Worm (Caenorhabditis elegans) whole organism, L4 larva: ENCODE measurements around the gene cal-5.

Source experiments
- F10B5.3 ChIP-seq: sonication (generic microtip); optimal IDR thresholded peaks from 2 replicates; lab custom pipeline; 2016; ENCODE audit warnings: mild to moderate bottlenecking, missing genetic modification characterization, missing compliant biosample characterization
- F26F4.8 ChIP-seq: fragments of 200-800 bp; sonication (Bioruptor generic); conservative IDR thresholded peaks from 2 replicates; pipeline ENCODE4 v1.3.6; 2022; ENCODE audit warnings: missing genetic modification characterization, missing compliant biosample characterization
- F37D6.2 ChIP-seq: sonication (generic microtip); optimal IDR thresholded peaks from 2 replicates; lab custom pipeline; 2016; ENCODE audit warnings: mild to moderate bottlenecking, missing genetic modification characterization, missing compliant biosample characterization
- F44E2.7 ChIP-seq: fragments of 200-800 bp; sonication (Bioruptor generic); IDR thresholded peaks from 2 replicates; pipeline ENCODE4 v2.1.2; 2022; ENCODE audit warnings: missing genetic modification characterization, missing compliant biosample characterization
- T26A8.4 ChIP-seq: fragments of 200-800 bp; sonication (Bioruptor generic); IDR thresholded peaks from 2 replicates; pipeline ENCODE4 v1.3.6; 2022; ENCODE audit warnings: missing genetic modification characterization, missing compliant biosample characterization
- Y5F2A.4 ChIP-seq: fragments of 200-800 bp; sonication (Bioruptor generic); optimal IDR thresholded peaks from 2 replicates; lab custom pipeline; 2018; ENCODE audit warnings: mild to moderate bottlenecking, missing genetic modification characterization, missing compliant biosample characterization
- ZK546.5 ChIP-seq, 2 experiments: sonication (generic microtip); optimal IDR thresholded peaks; 2 replicates each; lab custom pipeline; 2017; ENCODE audit warnings: missing biosample characterization in 2 of 2, missing genetic modification characterization in 2 of 2
- aha-1 ChIP-seq: fragments of 150-350 bp; peaks from one replicate; lab custom pipeline; 2014; ENCODE audit warnings: missing biosample characterization, missing genetic modification characterization
- arid-1 ChIP-seq: fragments of 200-800 bp; sonication (Bioruptor generic); conservative IDR thresholded peaks from 2 replicates; pipeline ENCODE4 v1.3.6; 2022; ENCODE audit warnings: missing genetic modification reagents, missing genetic modification characterization, missing compliant biosample characterization
- ceh-20 ChIP-seq: fragments of 200-800 bp; sonication (Bioruptor generic); IDR thresholded peaks from 2 replicates; pipeline ENCODE4 v1.3.6; 2022; ENCODE audit warnings: missing genetic modification reagents, missing genetic modification characterization, missing compliant biosample characterization
- ceh-28 ChIP-seq: fragments of 150-350 bp; optimal IDR thresholded peaks from 2 replicates; lab custom pipeline; 2014; ENCODE audit warnings: missing biosample characterization, missing genetic modification reagents, missing genetic modification characterization
- ctbp-1 ChIP-seq: fragments of 200-800 bp; sonication (Bioruptor generic); IDR thresholded peaks from 2 replicates; pipeline ENCODE4 v1.3.6; 2022; ENCODE audit warnings: missing genetic modification reagents, missing genetic modification characterization, missing compliant biosample characterization
- daf-16 ChIP-seq, 3 experiments: sonication (generic microtip); optimal IDR thresholded peaks; 2 replicates each; lab custom pipeline; 2016 to 2017; ENCODE audit warnings: missing genetic modification characterization in 3 of 3, missing genetic modification reagents in 3 of 3, mild to moderate bottlenecking in 2 of 3, missing compliant biosample characterization in 2 of 3, missing biosample characterization in 1 of 3, moderate library complexity in 1 of 3
- daf-19 ChIP-seq: fragments of 200-800 bp; sonication (Bioruptor generic); conservative IDR thresholded peaks from 2 replicates; pipeline ENCODE4 v1.3.6; 2022; ENCODE audit warnings: missing genetic modification characterization, missing compliant biosample characterization
- dve-1 ChIP-seq: sonication (generic microtip); optimal IDR thresholded peaks from 2 replicates; lab custom pipeline; 2017; ENCODE audit warnings: antibody characterized with exemption, mild to moderate bottlenecking, missing genetic modification characterization, missing compliant biosample characterization; ENCODE audit not compliant: insufficient read depth
- egl-43 ChIP-seq: fragments of 200-800 bp; sonication (Bioruptor generic); IDR thresholded peaks from 2 replicates; pipeline ENCODE4 v1.3.6; 2022; ENCODE audit warnings: missing genetic modification reagents, missing genetic modification characterization, missing compliant biosample characterization
- fos-1 ChIP-seq: fragments of 150-350 bp; optimal IDR thresholded peaks from 2 replicates; lab custom pipeline; 2014; ENCODE audit warnings: missing biosample characterization, missing genetic modification characterization
- hmg-1.1 ChIP-seq: fragments of 200-800 bp; sonication (Bioruptor generic); IDR thresholded peaks from 2 replicates; pipeline ENCODE4 v1.3.6; 2022; ENCODE audit warnings: missing genetic modification reagents, missing genetic modification characterization, missing compliant biosample characterization
- lin-1 ChIP-seq: fragments of 200-800 bp; sonication (Bioruptor generic); IDR thresholded peaks from 2 replicates; pipeline ENCODE4 v1.3.6; 2022; ENCODE audit warnings: missing genetic modification reagents, missing genetic modification characterization, missing compliant biosample characterization
- lin-15B ChIP-seq: fragments of 150-350 bp; sonication (generic microtip); optimal IDR thresholded peaks from 3 replicates; lab custom pipeline; 2014; ENCODE audit warnings: missing biosample characterization, missing genetic modification characterization
- lin-38 ChIP-seq: fragments of 200-800 bp; sonication (Bioruptor generic); IDR thresholded peaks from 2 replicates; pipeline ENCODE4 v1.3.6; 2022; ENCODE audit warnings: missing genetic modification reagents, missing genetic modification characterization, missing compliant biosample characterization
- lin-39 ChIP-seq: fragments of 150-350 bp; optimal IDR thresholded peaks from 2 replicates; lab custom pipeline; 2014; ENCODE audit warnings: missing biosample characterization, missing genetic modification reagents, missing genetic modification characterization
- madf-5 ChIP-seq, 2 experiments: fragments of 200-800 bp; sonication (Bioruptor generic); IDR thresholded peaks; 2 replicates each; pipeline ENCODE4 v1.3.6; 2022; ENCODE audit warnings: missing compliant biosample characterization in 2 of 2, missing genetic modification characterization in 2 of 2
- madf-9 ChIP-seq: fragments of 200-800 bp; sonication (Bioruptor generic); conservative IDR thresholded peaks from 2 replicates; pipeline ENCODE4 v1.3.6; 2022; ENCODE audit warnings: missing genetic modification reagents, missing genetic modification characterization, missing compliant biosample characterization
- mes-2 ChIP-seq: sonication (generic microtip); optimal IDR thresholded peaks from 2 replicates; lab custom pipeline; 2016; ENCODE audit warnings: missing genotype, mild to moderate bottlenecking, missing genetic modification characterization, missing compliant biosample characterization; ENCODE audit not compliant: poor library complexity, severe bottlenecking
- mxl-2 ChIP-seq: fragments of 200-800 bp; sonication (Bioruptor generic); conservative IDR thresholded peaks from 2 replicates; pipeline ENCODE4 v1.3.6; 2022; ENCODE audit warnings: missing genetic modification reagents, missing genetic modification characterization, missing compliant biosample characterization
- mxl-3 ChIP-seq: fragments of 200-800 bp; sonication (Bioruptor generic); optimal IDR thresholded peaks from 2 replicates; lab custom pipeline; 2018; ENCODE audit warnings: mild to moderate bottlenecking, missing genetic modification characterization, missing compliant biosample characterization
- nhr-102 ChIP-seq: sonication (generic microtip); optimal IDR thresholded peaks from 2 replicates; lab custom pipeline; 2016; ENCODE audit warnings: mild to moderate bottlenecking, missing genetic modification characterization, moderate library complexity, missing compliant biosample characterization
- nhr-11 ChIP-seq: fragments of 150-350 bp; optimal IDR thresholded peaks from 2 replicates; lab custom pipeline; 2014; ENCODE audit warnings: missing biosample characterization, missing genetic modification characterization
- nhr-237 ChIP-seq: sonication (generic microtip); optimal IDR thresholded peaks from 2 replicates; lab custom pipeline; 2017; ENCODE audit warnings: missing biosample characterization, missing genetic modification characterization
- nhr-25 ChIP-seq: sonication (generic microtip); optimal IDR thresholded peaks from 2 replicates; lab custom pipeline; 2017; ENCODE audit warnings: missing genetic modification characterization, mild to moderate bottlenecking, missing compliant biosample characterization, antibody characterized with exemption, moderate library complexity, borderline replicate concordance; ENCODE audit not compliant: insufficient read depth
- nhr-28 ChIP-seq: fragments of 150-350 bp; optimal IDR thresholded peaks from 2 replicates; lab custom pipeline; 2014; ENCODE audit warnings: missing biosample characterization, missing genetic modification characterization
- nhr-41 ChIP-seq: fragments of 200-800 bp; sonication (Bioruptor generic); IDR thresholded peaks from 2 replicates; pipeline ENCODE4 v1.3.6; 2022; ENCODE audit warnings: missing genetic modification reagents, missing genetic modification characterization, missing compliant biosample characterization
- nhr-42 ChIP-seq: fragments of 200-800 bp; sonication (Bioruptor generic); IDR thresholded peaks from 2 replicates; pipeline ENCODE4 v1.3.6; 2022; ENCODE audit warnings: missing genetic modification characterization, missing compliant biosample characterization
- nhr-48 ChIP-seq: sonication (generic microtip); optimal IDR thresholded peaks from 2 replicates; lab custom pipeline; 2016; ENCODE audit warnings: mild to moderate bottlenecking, missing genetic modification characterization, missing compliant biosample characterization
- nhr-76 ChIP-seq: fragments of 150-350 bp; optimal IDR thresholded peaks from 2 replicates; lab custom pipeline; 2014; ENCODE audit warnings: missing biosample characterization, missing genetic modification characterization
- pha-4 ChIP-seq, 2 experiments: fragments of 150-350 bp in 1 of 2; fragments of 200-800 bp in 1 of 2; sonication (Bioruptor generic) in 1 of 2; IDR thresholded peaks in 1 of 2; optimal IDR thresholded peaks in 1 of 2; 2 replicates each; pipeline versions ENCODE4 v1.3.6 to Lab custom; 2014 to 2022; ENCODE audit warnings: missing genetic modification characterization in 2 of 2, missing genetic modification reagents in 2 of 2, missing biosample characterization in 1 of 2, missing compliant biosample characterization in 1 of 2
- pqm-1 ChIP-seq: sonication (generic microtip); optimal IDR thresholded peaks from 2 replicates; lab custom pipeline; 2017; ENCODE audit warnings: missing biosample characterization, missing genetic modification characterization
- rbr-2 ChIP-seq: sonication (generic microtip); optimal IDR thresholded peaks from 2 replicates; lab custom pipeline; 2016; ENCODE audit warnings: missing genotype, missing genetic modification characterization, missing compliant biosample characterization
- saeg-2 ChIP-seq: fragments of 200-800 bp; sonication (Bioruptor generic); IDR thresholded peaks from 2 replicates; pipeline ENCODE4 v1.3.6; 2022; ENCODE audit warnings: missing genetic modification reagents, missing genetic modification characterization, missing compliant biosample characterization
- set-16 ChIP-seq: fragments of 200-800 bp; sonication (Bioruptor generic); IDR thresholded peaks from 2 replicates; pipeline ENCODE4 v1.3.6; 2022; ENCODE audit warnings: missing genetic modification reagents, missing genetic modification characterization, missing compliant biosample characterization
- unc-62 ChIP-seq, 3 experiments: fragments of 150-350 bp in 1 of 3; sonication (generic microtip); optimal IDR thresholded peaks in 2 of 3; peaks in 1 of 3; 1 replicate in 1 of 3; 2 replicates in 2 of 3; lab custom pipeline; 2014 to 2017; ENCODE audit warnings: missing biosample characterization in 3 of 3, missing genetic modification characterization in 3 of 3, missing genetic modification reagents in 3 of 3, missing genotype in 1 of 3
- vab-7 ChIP-seq: fragments of 200-800 bp; sonication (Bioruptor generic); IDR thresholded peaks from 2 replicates; pipeline ENCODE4 v1.3.6; 2022; ENCODE audit warnings: missing genetic modification reagents, missing genetic modification characterization, missing compliant biosample characterization
- zfp-2 ChIP-seq: sonication (generic microtip); optimal IDR thresholded peaks from 2 replicates; lab custom pipeline; 2016; ENCODE audit warnings: mild to moderate bottlenecking, missing genetic modification characterization, missing compliant biosample characterization
- ztf-7 ChIP-seq: fragments of 150-350 bp; optimal IDR thresholded peaks from 2 replicates; lab custom pipeline; 2014; ENCODE audit warnings: missing biosample characterization, missing genetic modification characterization

cal-5 gene

ce11 chrX:5109130-5109529 lies 31.4 kb upstream of the cal-5 start, which contains the start of gene C42D8.1 (continued):
- TF ChIP-seq nhr-76 (tag; lab: Kevin White, UChicago) (no peak), unc-62 (GFP tag; optimal IDR thresholded peaks at IDR 0.05 in 1 of 2; lab: Kevin White, UChicago) (peak in 1 of 2 experiments; percentile 45), unc-62 (tag; optimal IDR thresholded peaks at IDR 0.05; lab: Kevin White, UChicago) (no peak), ceh-20 (no peak), dve-1 (tag; lab: Kevin White, UChicago) (peak; percentile 73), F26F4.8 (no peak), set-16 (no peak), pqm-1 (tag; lab: Kevin White, UChicago) (peak; percentile 96), lin-38 (GFP tag; lab: Robert Waterston, UW) (no peak), daf-16 (GFP tag; optimal IDR thresholded peaks at IDR 0.05; lab: Kevin White, UChicago) (no peak), daf-16 (tag; optimal IDR thresholded peaks at IDR 0.05; lab: Kevin White, UChicago) (peak; percentile 96), ctbp-1 (GFP tag; lab: Robert Waterston, UW) (no peak), hmg-1.1 (GFP tag; lab: Robert Waterston, UW) (no peak), mes-2 (tag; lab: Kevin White, UChicago) (no peak), lin-39 (tag; lab: Kevin White, UChicago) (no peak), arid-1 (no peak), pha-4 (GFP tag; IDR thresholded peaks at IDR 0.05; lab: Robert Waterston, UW) (no peak), pha-4 (tag; optimal IDR thresholded peaks at IDR 0.05; lab: Kevin White, UChicago) (no peak), vab-7 (GFP tag; lab: Robert Waterston, UW) (no peak), nhr-28 (tag; lab: Kevin White, UChicago) (peak; percentile 67), ceh-28 (tag; lab: Kevin White, UChicago) (no peak), madf-5 (GFP tag; IDR thresholded peaks at IDR 0.05; lab: Robert Waterston, UW) (no peak), egl-43 (GFP tag; lab: Robert Waterston, UW) (no peak), T26A8.4 (GFP tag; lab: Robert Waterston, UW) (no peak), mxl-3 (GFP tag; lab: Kevin White, UChicago) (no peak)

ce11 chrX:5106942-5107341 lies 29.2 kb upstream of the cal-5 start, which contains the start of gene C42D8.9:
Gene C42D8.9, minus strand, starts transcription at chrX:5107042.
- TF ChIP-seq aha-1 (tag; lab: Kevin White, UChicago) (peak; percentile 28), Y5F2A.4 (GFP tag; lab: Kevin White, UChicago) (no peak)

ce11 chrX:5106187-5106694 lies 28.5 kb upstream of the cal-5 start:
- no peak for TF ChIP-seq fos-1 (tag; lab: Kevin White, UChicago)
- TF ChIP-seq nhr-102: peak; percentile 17
- no peak for TF ChIP-seq nhr-11 (tag; lab: Kevin White, UChicago)
- 0 out of 2 replicates have a peak, but pooled peaks have one; percentile 16 for TF ChIP-seq lin-1 (GFP tag; lab: Robert Waterston, UW)
- no peak for TF ChIP-seq mxl-2
- TF ChIP-seq ZK546.5 (tag; optimal IDR thresholded peaks at IDR 0.05; lab: Kevin White, UChicago): no peak
- TF ChIP-seq rbr-2 (tag; lab: Kevin White, UChicago): no peak
- TF ChIP-seq daf-19 (GFP tag; lab: Robert Waterston, UW): no peak
- TF ChIP-seq F10B5.3: no peak
- TF ChIP-seq vab-7 (GFP tag; lab: Robert Waterston, UW): no peak
- TF ChIP-seq nhr-237 (tag; lab: Kevin White, UChicago): no peak
- no peak for TF ChIP-seq madf-9 (GFP tag; lab: Robert Waterston, UW)
- TF ChIP-seq nhr-25 (tag; lab: Kevin White, UChicago): no peak
- TF ChIP-seq nhr-48 (tag; lab: Kevin White, UChicago): no peak
- peak; percentile 9; the same call in 1 of the 2 replicates for TF ChIP-seq pha-4 (GFP tag; IDR thresholded peaks at IDR 0.05; lab: Robert Waterston, UW)
- no peak for TF ChIP-seq pha-4 (tag; optimal IDR thresholded peaks at IDR 0.05; lab: Kevin White, UChicago)
- TF ChIP-seq unc-62 (GFP tag; optimal IDR thresholded peaks at IDR 0.05 in 1 of 2; lab: Kevin White, UChicago): no peak
- no peak for TF ChIP-seq unc-62 (tag; optimal IDR thresholded peaks at IDR 0.05; lab: Kevin White, UChicago)
- TF ChIP-seq zfp-2 (tag; lab: Kevin White, UChicago): no peak
- TF ChIP-seq lin-15B (tag; lab: Kevin White, UChicago): no peak
- TF ChIP-seq F37D6.2: no peak
- no peak for TF ChIP-seq saeg-2
- TF ChIP-seq nhr-41 (GFP tag; lab: Robert Waterston, UW): peak; percentile 35; the same call in 1 of the 2 replicates
- no peak for TF ChIP-seq nhr-42 (GFP tag; lab: Robert Waterston, UW)
- no peak for TF ChIP-seq ztf-7 (tag; lab: Kevin White, UChicago)
- no peak for TF ChIP-seq F44E2.7 (GFP tag; lab: Robert Waterston, UW)
- TF ChIP-seq mxl-3 (GFP tag; lab: Kevin White, UChicago): no peak
